Worm (Caenorhabditis elegans) whole organism, mixed stage, embryonic: Measurements from ENCODE around the gene gst-2.

Experiments used
- blmp-1 ChIP-seq: fragments of 150-350 bp; optimal IDR thresholded peaks from 2 replicates; lab custom pipeline; 2014; ENCODE audit warnings: missing biosample characterization, missing genetic modification characterization
- ceh-43 ChIP-seq: fragments of 200-800 bp; sonication (Bioruptor generic); optimal IDR thresholded peaks from 2 replicates; lab custom pipeline; 2018; ENCODE audit warnings: mild to moderate bottlenecking, missing genetic modification characterization, moderate library complexity, missing compliant biosample characterization
- ceh-83 ChIP-seq: fragments of 200-800 bp; sonication (Bioruptor generic); optimal IDR thresholded peaks from 2 replicates; lab custom pipeline; 2018; ENCODE audit warnings: mild to moderate bottlenecking, missing genetic modification characterization, missing compliant biosample characterization
- ces-1 ChIP-seq: fragments of 150-350 bp; optimal IDR thresholded peaks from 2 replicates; lab custom pipeline; 2014; ENCODE audit warnings: missing biosample characterization, missing genetic modification reagents, missing genetic modification characterization
- cnd-1 ChIP-seq: fragments of 200-800 bp; sonication (Bioruptor generic); optimal IDR thresholded peaks from 2 replicates; lab custom pipeline; 2018; ENCODE audit warnings: mild to moderate bottlenecking, missing genetic modification characterization, missing compliant biosample characterization
- drap-1 ChIP-seq: fragments of 200-800 bp; sonication (Bioruptor generic); optimal IDR thresholded peaks from 3 replicates; lab custom pipeline; 2018; ENCODE audit warnings: mild to moderate bottlenecking, missing genetic modification characterization, missing compliant biosample characterization
- elt-3 ChIP-seq: fragments of 150-350 bp; optimal IDR thresholded peaks from 2 replicates; lab custom pipeline; 2014; ENCODE audit warnings: missing biosample characterization, missing genetic modification characterization
- flh-1 ChIP-seq: fragments of 200-800 bp; sonication (Bioruptor generic); optimal IDR thresholded peaks from 2 replicates; lab custom pipeline; 2018; ENCODE audit warnings: mild to moderate bottlenecking, missing genetic modification characterization, moderate library complexity, missing compliant biosample characterization
- hlh-1 ChIP-seq: fragments of 150-350 bp; optimal IDR thresholded peaks from 2 replicates; lab custom pipeline; 2014; ENCODE audit warnings: missing biosample characterization, missing genetic modification reagents, missing genetic modification characterization
- lin-13 ChIP-seq: fragments of 150-350 bp; optimal IDR thresholded peaks from 2 replicates; lab custom pipeline; 2014; ENCODE audit warnings: missing biosample characterization, missing genetic modification characterization
- lin-32 ChIP-seq: fragments of 200-800 bp; sonication (Bioruptor generic); optimal IDR thresholded peaks from 2 replicates; lab custom pipeline; 2018; ENCODE audit warnings: mild to moderate bottlenecking, missing genetic modification characterization, missing compliant biosample characterization
- mab-5 ChIP-seq: fragments of 150-350 bp; optimal IDR thresholded peaks from 2 replicates; lab custom pipeline; 2014; ENCODE audit warnings: missing biosample characterization, missing genetic modification characterization
- mls-2 ChIP-seq: sonication (generic microtip); optimal IDR thresholded peaks from 2 replicates; lab custom pipeline; 2016; ENCODE audit warnings: mild to moderate bottlenecking, missing genetic modification characterization, moderate library complexity, missing compliant biosample characterization
- nhr-12 ChIP-seq: fragments of 150-350 bp; optimal IDR thresholded peaks from 2 replicates; lab custom pipeline; 2014; ENCODE audit warnings: missing biosample characterization, missing genetic modification characterization
- nhr-2 ChIP-seq: fragments of 150-350 bp; optimal IDR thresholded peaks from 2 replicates; lab custom pipeline; 2014; ENCODE audit warnings: missing biosample characterization, missing genetic modification characterization
- nhr-237 ChIP-seq: fragments of 150-350 bp; optimal IDR thresholded peaks from 2 replicates; lab custom pipeline; 2014; ENCODE audit warnings: missing biosample characterization, missing genetic modification characterization
- nhr-28 ChIP-seq: fragments of 150-350 bp; optimal IDR thresholded peaks from 2 replicates; lab custom pipeline; 2014; ENCODE audit warnings: missing biosample characterization, missing genetic modification characterization
- nhr-76 ChIP-seq: sonication (generic microtip); optimal IDR thresholded peaks from 2 replicates; lab custom pipeline; 2017; ENCODE audit warnings: missing biosample characterization, missing genetic modification characterization
- pha-4 ChIP-seq: fragments of 150-350 bp; optimal IDR thresholded peaks from 2 replicates; lab custom pipeline; 2018; ENCODE audit warnings: missing biosample characterization, missing genetic modification reagents, missing genetic modification characterization
- sem-2 ChIP-seq: fragments of 200-800 bp; sonication (Bioruptor generic); optimal IDR thresholded peaks from 2 replicates; lab custom pipeline; 2018; ENCODE audit warnings: mild to moderate bottlenecking, missing genetic modification characterization, missing compliant biosample characterization
- snpc-4 ChIP-seq: fragments of 150-350 bp; optimal IDR thresholded peaks from 2 replicates; lab custom pipeline; 2014; ENCODE audit warnings: missing biosample characterization, missing genetic modification characterization
- sptf-1 ChIP-seq: sonication (generic microtip); optimal IDR thresholded peaks from 2 replicates; lab custom pipeline; 2017; ENCODE audit warnings: mild to moderate bottlenecking, missing genetic modification characterization, moderate library complexity, missing compliant biosample characterization
- tbx-8 ChIP-seq: fragments of 200-800 bp; sonication (Bioruptor generic); optimal IDR thresholded peaks from 2 replicates; lab custom pipeline; 2018; ENCODE audit warnings: mild to moderate bottlenecking, missing genetic modification characterization, moderate library complexity, missing compliant biosample characterization
- unc-39 ChIP-seq: fragments of 150-350 bp; optimal IDR thresholded peaks from 2 replicates; lab custom pipeline; 2014; ENCODE audit warnings: missing biosample characterization, missing genetic modification characterization
- zip-8 ChIP-seq: fragments of 150-350 bp; optimal IDR thresholded peaks from 2 replicates; lab custom pipeline; 2014; ENCODE audit warnings: missing biosample characterization, missing genetic modification characterization
- ztf-11 ChIP-seq: fragments of 150-350 bp; optimal IDR thresholded peaks from 2 replicates; lab custom pipeline; 2014; ENCODE audit warnings: missing biosample characterization, missing genetic modification characterization

gst-2 gene

ce11 chrIV:10112570-10112969, 29.3 kb downstream of the gst-2 start, which contains the start of gene nsph-3.2:
TSS of gene nsph-3.2 (plus strand) at chrIV:10112870.
- TF ChIP-seq nhr-28 (tag; lab: Kevin White, UChicago): no peak

- TF ChIP-seq sem-2 (GFP tag; lab: Kevin White, UChicago) (no peak), nhr-237 (no peak), nhr-76 (tag; lab: Kevin White, UChicago) (no peak), nhr-2 (tag; lab: Kevin White, UChicago) (no peak), lin-13 (tag; lab: Kevin White, UChicago) (no peak), blmp-1 (tag; lab: Kevin White, UChicago) (no peak), zip-8 (tag; lab: Kevin White, UChicago) (no peak), tbx-8 (no peak), unc-39 (tag; lab: Kevin White, UChicago) (no peak), nhr-28 (tag; lab: Kevin White, UChicago) (no peak)
These were observed 30.4 kb downstream of the gst-2 start, which contains the start of gene spch-1 for ce11 chrIV:10111441-10111840. TSS of gene spch-1 (minus strand) at chrIV:10111541.

DNA sequence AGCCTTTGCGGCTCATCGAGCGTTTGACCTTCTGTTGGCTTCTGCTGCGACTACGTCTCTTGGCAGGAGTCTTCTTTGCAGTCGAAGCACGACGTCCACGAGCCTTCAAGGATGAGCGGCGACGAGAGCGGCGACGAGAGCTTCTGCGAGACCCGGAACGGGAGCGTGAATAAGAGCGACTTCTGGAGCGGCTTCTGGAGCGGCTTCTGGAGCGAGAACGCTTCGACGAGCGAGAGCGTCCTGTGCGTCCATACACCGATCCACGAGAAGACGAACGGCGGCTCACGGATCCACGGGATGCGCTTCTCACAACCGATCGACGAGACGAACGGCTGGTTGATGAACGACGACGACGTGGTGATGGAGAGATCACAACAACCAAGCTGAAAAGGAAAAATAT, 31.0 kb downstream of the gst-2 start:
- TF ChIP-seq snpc-4 (no peak), nhr-12 (tag; lab: Kevin White, UChicago) (no peak), elt-3 (tag; lab: Kevin White, UChicago) (no peak), drap-1 (no peak), tbx-8 (no peak), ces-1 (no peak), sptf-1 (tag; lab: Kevin White, UChicago) (no peak), blmp-1 (tag; lab: Kevin White, UChicago) (no peak), ztf-11 (tag; lab: Kevin White, UChicago) (no peak), mls-2 (no peak), lin-13 (tag; lab: Kevin White, UChicago) (no peak), nhr-237 (no peak), mab-5 (tag; lab: Kevin White, UChicago) (no peak), nhr-2 (tag; lab: Kevin White, UChicago) (no peak), nhr-76 (tag; lab: Kevin White, UChicago) (no peak), cnd-1 (no peak), ceh-43 (GFP tag; lab: Kevin White, UChicago) (no peak)

DNA sequence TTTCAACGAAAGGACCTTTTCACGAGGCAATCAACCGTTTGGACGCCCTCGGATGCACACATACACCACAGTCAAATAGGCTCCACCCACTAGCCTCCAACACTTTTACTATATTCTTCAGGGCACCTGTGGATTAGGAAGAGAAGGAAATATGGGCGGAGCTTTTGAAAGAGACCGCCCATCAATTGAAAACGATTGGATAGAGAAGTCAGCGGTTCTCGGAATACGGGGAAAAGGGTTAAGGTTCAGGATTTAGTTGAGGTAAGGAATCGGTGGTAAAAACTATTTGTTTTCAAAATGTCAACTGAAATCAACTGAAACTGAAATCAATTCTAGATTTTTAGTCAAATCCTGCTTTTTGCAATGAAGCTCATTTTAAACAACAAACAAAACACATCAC, 31.4 kb downstream of the gst-2 start, which contains the start of gene egl-38:
TSS of gene egl-38 (minus strand) at position 101 of the 400 bp plus-strand sequence.
- TF ChIP-seq mls-2 (no peak), nhr-2 (tag; lab: Kevin White, UChicago) (no peak)
- TF ChIP-seq, all 35 proteins: peak for 0

ce11 chrIV:10096881-10097280, 45.0 kb downstream of the gst-2 start, which contains the start of gene dis-3:
TSS of gene dis-3 (plus strand) at chrIV:10097202.
- TF ChIP-seq lin-13 (tag; lab: Kevin White, UChicago) (no peak), pha-4 (peak; percentile 1), snpc-4 (no peak)
- TF ChIP-seq, all 35 proteins: peak for 1

ce11 chrIV:10095171-10095570, 46.7 kb downstream of the gst-2 start, which contains the start of the genes C04G2.5 and msp-36:
TSS of gene C04G2.5 (minus strand) at chrIV:10095271.
TSS of gene msp-36 (plus strand) at chrIV:10095433.
- no peak for TF ChIP-seq zip-8 (tag; lab: Kevin White, UChicago)
- no peak for TF ChIP-seq hlh-1
- no peak for TF ChIP-seq flh-1 (GFP tag; lab: Kevin White, UChicago)
- no peak for TF ChIP-seq lin-32 (GFP tag; lab: Kevin White, UChicago)
- no peak for TF ChIP-seq sem-2 (GFP tag; lab: Kevin White, UChicago)
- no peak for TF ChIP-seq mls-2
- TF ChIP-seq pha-4: no peak
- TF ChIP-seq ceh-83 (GFP tag; lab: Kevin White, UChicago): no peak
- no peak for TF ChIP-seq lin-13 (tag; lab: Kevin White, UChicago)

- no peak for TF ChIP-seq ztf-11 (tag; lab: Kevin White, UChicago)
- TF ChIP-seq ceh-83 (GFP tag; lab: Kevin White, UChicago): no peak
- TF ChIP-seq ces-1: no peak
- TF ChIP-seq drap-1: no peak
- no peak for TF ChIP-seq lin-32 (GFP tag; lab: Kevin White, UChicago)
- TF ChIP-seq cnd-1: no peak
- no peak for TF ChIP-seq flh-1 (GFP tag; lab: Kevin White, UChicago)
- TF ChIP-seq blmp-1 (tag; lab: Kevin White, UChicago): peak; percentile 55
These were observed 51.5 kb downstream of the gst-2 start, which contains the start of gene ttbk-5 for ce11 chrIV:10090358-10090757. TSS of gene ttbk-5 (plus strand) at chrIV:10090658.
